Fruit fly (Drosophila melanogaster) S2 (cell line): Measurements from ENCODE around the gene rux.

ENCODE experiments used
- CG8478 ChIP-seq: fragments of >200 bp; optimal IDR thresholded peaks from 2 replicates; lab custom pipeline; 2018
- CTCF ChIP-seq, 2 experiments: fragments of >200 bp; optimal IDR thresholded peaks; 2 replicates each; lab custom pipeline; 2018

rux gene

dm6 chrX:6012976-6013684 lies 24.5 kb downstream of the rux start, which contains the start of gene mab-21:
Gene mab-21 (minus strand): TSS chrX:6013181.
- no peak for TF ChIP-seq CG8478 (lab: Kevin White, UChicago)
- no peak for TF ChIP-seq CTCF (optimal IDR thresholded peaks at IDR 0.05; lab: Kevin White, UChicago)

dm6 chrX:6010539-6011268 lies 26.9 kb downstream of the rux start:
- TF ChIP-seq CG8478 (lab: Kevin White, UChicago), result no peak
- TF ChIP-seq CTCF (optimal IDR thresholded peaks at IDR 0.05; lab: Kevin White, UChicago), result no peak

- TF ChIP-seq CG8478 (lab: Kevin White, UChicago) (no peak), CTCF (optimal IDR thresholded peaks at IDR 0.05; lab: Kevin White, UChicago) (no peak)
These were observed 30.1 kb downstream of the rux start for dm6 chrX:6007502-6007901.

dm6 chrX:6003830-6004229 lies 33.8 kb downstream of the rux start:
- TF ChIP-seq CG8478 (lab: Kevin White, UChicago) (no peak), CTCF (optimal IDR thresholded peaks at IDR 0.05; lab: Kevin White, UChicago) (no peak)

dm6 chrX:6000747-6001426 lies 36.7 kb downstream of the rux start, which contains the start of gene CG4766:
Gene CG4766 (minus strand): TSS chrX:6000797.
- TF ChIP-seq CTCF (optimal IDR thresholded peaks at IDR 0.05; lab: Kevin White, UChicago) (no peak), CG8478 (lab: Kevin White, UChicago) (no peak)

- TF ChIP-seq CTCF (optimal IDR thresholded peaks at IDR 0.05; lab: Kevin White, UChicago), result no peak
- no peak for TF ChIP-seq CG8478 (lab: Kevin White, UChicago)
These were observed 39.7 kb downstream of the rux start for dm6 chrX:5997931-5998330.

dm6 chrX:5995951-5996350 lies 41.6 kb downstream of the rux start:
- TF ChIP-seq CTCF (optimal IDR thresholded peaks at IDR 0.05; lab: Kevin White, UChicago) (no peak), CG8478 (lab: Kevin White, UChicago) (no peak)

dm6 chrX:5992767-5993325 lies 44.8 kb downstream of the rux start:
- TF ChIP-seq CG8478 (lab: Kevin White, UChicago) (no peak), CTCF (optimal IDR thresholded peaks at IDR 0.05; lab: Kevin White, UChicago) (no peak)

- TF ChIP-seq CTCF (optimal IDR thresholded peaks at IDR 0.05; lab: Kevin White, UChicago) (peak; percentile 69 to 80), CG8478 (lab: Kevin White, UChicago) (no peak)
These were observed 45.5 kb downstream of the rux start for dm6 chrX:5992141-5992540.

dm6 chrX:5989368-5989767 lies 48.2 kb downstream of the rux start:
- TF ChIP-seq CG8478 (lab: Kevin White, UChicago) (no peak), CTCF (optimal IDR thresholded peaks at IDR 0.05; lab: Kevin White, UChicago) (no peak)

- TF ChIP-seq CG8478 (lab: Kevin White, UChicago) (no peak), CTCF (optimal IDR thresholded peaks at IDR 0.05; lab: Kevin White, UChicago) (no peak)
These were observed 49.3 kb downstream of the rux start, which contains the start of gene CG5966 for dm6 chrX:5988088-5988987. Gene CG5966 (plus strand): TSS chrX:5988791.

- no peak for TF ChIP-seq CG8478 (lab: Kevin White, UChicago)
- no peak for TF ChIP-seq CTCF (optimal IDR thresholded peaks at IDR 0.05; lab: Kevin White, UChicago)
These were observed 50.2 kb downstream of the rux start for dm6 chrX:5987362-5987761.
